Fruit fly (Drosophila melanogaster) whole organism, prepupa: ENCODE measurements around the gene Gr97a.

ENCODE experiments used
- Blimp-1 ChIP-seq: fragments of 200-800 bp; sonication (Bioruptor generic); optimal IDR thresholded peaks from 3 replicates; lab custom pipeline; 2017; ENCODE audit warnings: missing biosample characterization, missing genetic modification characterization, mild to moderate bottlenecking, moderate library complexity, missing genetic modification reagents
- CG10669 ChIP-seq: fragments of 200-800 bp; sonication (Bioruptor generic); optimal IDR thresholded peaks from 3 replicates; lab custom pipeline; 2018; ENCODE audit warnings: missing biosample characterization, mild to moderate bottlenecking, missing genetic modification characterization, moderate library complexity
- CG11762 ChIP-seq: fragments of 200-800 bp; sonication (Bioruptor generic); optimal IDR thresholded peaks from 3 replicates; lab custom pipeline; 2016; ENCODE audit warnings: missing biosample characterization, missing genetic modification characterization; ENCODE audit not compliant: insufficient read depth
- CG11902 ChIP-seq: fragments of 200-800 bp; sonication (Bioruptor generic); optimal IDR thresholded peaks from 3 replicates; lab custom pipeline; 2016; ENCODE audit warnings: missing biosample characterization, missing genetic modification characterization
- CG15336 ChIP-seq: fragments of 200-800 bp; sonication (Bioruptor generic); IDR thresholded peaks from 2 replicates; pipeline ENCODE4 v1.3.6; 2022; ENCODE audit warnings: missing biosample characterization, missing genetic modification characterization
- CG1621 ChIP-seq: fragments of 200-800 bp; sonication (Bioruptor generic); optimal IDR thresholded peaks from 3 replicates; lab custom pipeline; 2018; ENCODE audit warnings: missing biosample characterization, mild to moderate bottlenecking, missing genetic modification characterization
- CG16779 ChIP-seq: fragments of 200-800 bp; sonication (Bioruptor generic); optimal IDR thresholded peaks from 3 replicates; lab custom pipeline; 2017; ENCODE audit warnings: missing biosample characterization, mild to moderate bottlenecking, missing genetic modification characterization
- CG3032 ChIP-seq: fragments of 200-800 bp; optimal IDR thresholded peaks from 2 replicates; lab custom pipeline; 2019; ENCODE audit warnings: missing biosample characterization, mild to moderate bottlenecking, missing genetic modification characterization, moderate library complexity
- CG31627 ChIP-seq: fragments of 200-800 bp; sonication (Bioruptor generic); optimal IDR thresholded peaks from 3 replicates; lab custom pipeline; 2016; ENCODE audit warnings: missing biosample characterization, missing genetic modification characterization
- CG32006 ChIP-seq: fragments of 200-800 bp; sonication (Bioruptor generic); optimal IDR thresholded peaks from 3 replicates; lab custom pipeline; 2017; ENCODE audit warnings: missing biosample characterization, mild to moderate bottlenecking, missing genetic modification characterization
- CG3919 ChIP-seq: fragments of 200-800 bp; sonication (Bioruptor generic); optimal IDR thresholded peaks from 3 replicates; lab custom pipeline; 2016; ENCODE audit warnings: missing biosample characterization, missing genetic modification characterization
- CG4318 ChIP-seq: fragments of 200-800 bp; sonication (Bioruptor generic); optimal IDR thresholded peaks from 3 replicates; lab custom pipeline; 2017; ENCODE audit warnings: missing biosample characterization, mild to moderate bottlenecking, missing genetic modification characterization
- CG6163 ChIP-seq: fragments of 200-800 bp; sonication (Bioruptor generic); IDR thresholded peaks from 3 replicates; pipeline ENCODE4 v1.3.6; 2022; ENCODE audit warnings: missing biosample characterization, missing genetic modification characterization
- CG6276 ChIP-seq: fragments of 200-800 bp; sonication (Bioruptor generic); optimal IDR thresholded peaks from 2 replicates; lab custom pipeline; 2017; ENCODE audit warnings: missing biosample characterization, mild to moderate bottlenecking, missing genetic modification characterization
- CG6792 ChIP-seq: fragments of 200-800 bp; sonication (Bioruptor generic); optimal IDR thresholded peaks from 3 replicates; lab custom pipeline; 2016; ENCODE audit warnings: missing biosample characterization, missing genetic modification characterization
- CG6808 ChIP-seq: fragments of 200-800 bp; sonication (Bioruptor generic); optimal IDR thresholded peaks from 3 replicates; lab custom pipeline; 2017; ENCODE audit warnings: missing biosample characterization, missing genetic modification characterization, mild to moderate bottlenecking, moderate library complexity, missing genetic modification reagents
- CG6854 ChIP-seq: fragments of 200-800 bp; sonication (Bioruptor generic); optimal IDR thresholded peaks from 2 replicates; lab custom pipeline; 2017; ENCODE audit warnings: missing biosample characterization, mild to moderate bottlenecking, missing genetic modification characterization
- CG7368 ChIP-seq: fragments of 200-800 bp; sonication (Bioruptor generic); optimal IDR thresholded peaks from 3 replicates; lab custom pipeline; 2016; ENCODE audit warnings: missing biosample characterization, missing genetic modification characterization
- CG8119 ChIP-seq: fragments of 200-800 bp; sonication (Bioruptor generic); IDR thresholded peaks from 3 replicates; pipeline ENCODE4 v1.3.6; 2022; ENCODE audit warnings: missing biosample characterization, missing genetic modification characterization
- CG8319 ChIP-seq: fragments of 200-800 bp; sonication (Bioruptor generic); optimal IDR thresholded peaks from 3 replicates; lab custom pipeline; 2016; ENCODE audit warnings: missing biosample characterization, missing genetic modification characterization
- CG8632 ChIP-seq: fragments of 200-800 bp; sonication (Bioruptor generic); optimal IDR thresholded peaks from 3 replicates; lab custom pipeline; 2016; ENCODE audit warnings: missing biosample characterization, missing genetic modification characterization
- CG9139 ChIP-seq: fragments of 200-800 bp; sonication (Bioruptor generic); optimal IDR thresholded peaks from 3 replicates; lab custom pipeline; 2017; ENCODE audit warnings: missing biosample characterization, mild to moderate bottlenecking, missing genetic modification characterization
- Eip75B ChIP-seq: fragments of 200-800 bp; sonication (Bioruptor generic); optimal IDR thresholded peaks from 3 replicates; lab custom pipeline; 2016; ENCODE audit warnings: missing biosample characterization, missing genetic modification characterization
- Eip78C ChIP-seq: fragments of 200-800 bp; sonication (Bioruptor generic); peaks from one replicate; lab custom pipeline; 2016; ENCODE audit warnings: missing biosample characterization, missing genetic modification characterization
- Ets21C ChIP-seq: fragments of 200-800 bp; sonication (Bioruptor generic); optimal IDR thresholded peaks from 3 replicates; lab custom pipeline; 2016; ENCODE audit warnings: missing biosample characterization, missing genetic modification characterization
- Ets96B ChIP-seq: fragments of 200-800 bp; optimal IDR thresholded peaks from 2 replicates; lab custom pipeline; 2019; ENCODE audit warnings: missing biosample characterization, mild to moderate bottlenecking, missing genetic modification characterization, moderate library complexity
- Hr38 ChIP-seq: sonication (Bioruptor generic); optimal IDR thresholded peaks from 2 replicates; lab custom pipeline; 2016; ENCODE audit warnings: missing biosample characterization, missing genetic modification characterization
- Hr39 ChIP-seq: fragments of 200-800 bp; sonication (Bioruptor generic); optimal IDR thresholded peaks from 2 replicates; lab custom pipeline; 2016; ENCODE audit warnings: missing biosample characterization, missing genetic modification characterization
- Lpt ChIP-seq: fragments of 200-800 bp; sonication (Bioruptor generic); optimal IDR thresholded peaks from 3 replicates; lab custom pipeline; 2016; ENCODE audit warnings: missing biosample characterization, missing genetic modification characterization
- Met ChIP-seq: fragments of 200-800 bp; sonication (Bioruptor generic); optimal IDR thresholded peaks from 3 replicates; lab custom pipeline; 2016; ENCODE audit warnings: missing biosample characterization, missing genetic modification characterization
- OdsH ChIP-seq: fragments of 200-800 bp; sonication (Bioruptor generic); optimal IDR thresholded peaks from 3 replicates; lab custom pipeline; 2016; ENCODE audit warnings: missing biosample characterization, missing genetic modification characterization
- Smox ChIP-seq: fragments of 200-800 bp; sonication (Bioruptor generic); optimal IDR thresholded peaks from 3 replicates; lab custom pipeline; 2016; ENCODE audit warnings: missing biosample characterization, missing genetic modification characterization
- Sox14 ChIP-seq: fragments of 200-800 bp; sonication (Bioruptor generic); optimal IDR thresholded peaks from 3 replicates; lab custom pipeline; 2016; ENCODE audit warnings: missing biosample characterization, missing genetic modification characterization
- achi ChIP-seq: fragments of 200-800 bp; sonication (Bioruptor generic); optimal IDR thresholded peaks from 3 replicates; lab custom pipeline; 2016; ENCODE audit warnings: missing biosample characterization, missing genetic modification characterization
- acj6 ChIP-seq: fragments of 200-800 bp; sonication (Bioruptor generic); optimal IDR thresholded peaks from 3 replicates; lab custom pipeline; 2016; ENCODE audit warnings: missing biosample characterization, missing genetic modification characterization
- dsx ChIP-seq: fragments of 200-800 bp; optimal IDR thresholded peaks from 3 replicates; lab custom pipeline; 2019; ENCODE audit warnings: missing biosample characterization, mild to moderate bottlenecking, missing genetic modification characterization, moderate library complexity; ENCODE audit not compliant: poor library complexity, severe bottlenecking
- esn ChIP-seq: fragments of 200-800 bp; sonication (Bioruptor generic); optimal IDR thresholded peaks from 2 replicates; lab custom pipeline; 2016; ENCODE audit warnings: missing biosample characterization, mild to moderate bottlenecking, missing genetic modification characterization, moderate library complexity
- fd59A ChIP-seq: fragments of 200-800 bp; sonication (Bioruptor generic); optimal IDR thresholded peaks from 2 replicates; lab custom pipeline; 2017; ENCODE audit warnings: missing biosample characterization, mild to moderate bottlenecking, missing genetic modification characterization, missing genetic modification reagents
- fkh ChIP-seq: fragments of 200-800 bp; sonication (Bioruptor generic); optimal IDR thresholded peaks from 3 replicates; lab custom pipeline; 2017; ENCODE audit warnings: missing biosample characterization, mild to moderate bottlenecking, missing genetic modification characterization, moderate library complexity
- net ChIP-seq: fragments of 200-800 bp; sonication (Bioruptor generic); optimal IDR thresholded peaks from 3 replicates; lab custom pipeline; 2016; ENCODE audit warnings: missing biosample characterization, missing genetic modification characterization
- pdm3 ChIP-seq: fragments of 200-800 bp; sonication (Bioruptor generic); optimal IDR thresholded peaks from 3 replicates; lab custom pipeline; 2016; ENCODE audit warnings: missing biosample characterization, missing genetic modification characterization
- spab ChIP-seq: fragments of 200-800 bp; sonication (Bioruptor generic); optimal IDR thresholded peaks from 2 replicates; lab custom pipeline; 2017; ENCODE audit warnings: missing biosample characterization, mild to moderate bottlenecking, missing genetic modification characterization, missing genetic modification reagents
- ss ChIP-seq, 2 experiments: fragments of 200-800 bp; sonication (Bioruptor generic); optimal IDR thresholded peaks; 2 replicates in 1 of 2; 3 replicates in 1 of 2; lab custom pipeline; 2017 to 2018; ENCODE audit warnings: mild to moderate bottlenecking in 2 of 2, missing biosample characterization in 2 of 2, missing genetic modification characterization in 2 of 2, moderate library complexity in 1 of 2
- topi ChIP-seq: fragments of 200-800 bp; sonication (Bioruptor generic); optimal IDR thresholded peaks from 3 replicates; lab custom pipeline; 2016; ENCODE audit warnings: missing biosample characterization, missing genetic modification characterization

The Gr97a gene

dm6 chr3R:26954020-26954672 lies 12.1 kb downstream of the Gr97a start (continued):
- peak; percentile 98 for TF ChIP-seq CG8119
- peak; percentile 97 for TF ChIP-seq Ets96B
- peak; percentile 75 for TF ChIP-seq Smox (GFP tag; lab: Kevin White, UChicago)
- peak; percentile 72 for TF ChIP-seq Sox14 (GFP tag; lab: Kevin White, UChicago)
- peak; percentile 95 for TF ChIP-seq dsx (GFP tag; lab: Kevin White, UChicago)
- peak; percentile 92 for TF ChIP-seq CG3919 (GFP tag; lab: Kevin White, UChicago)
- TF ChIP-seq esn (GFP tag; lab: Kevin White, UChicago) = peak; percentile 85
- TF ChIP-seq CG9139 (GFP tag; lab: Kevin White, UChicago) = peak; percentile 95
- TF ChIP-seq CG10669 (GFP tag; lab: Kevin White, UChicago) = peak; percentile 93
- TF ChIP-seq CG11902 (GFP tag; lab: Kevin White, UChicago) = peak; percentile 87
- TF ChIP-seq Ets21C (GFP tag; lab: Kevin White, UChicago) = peak; percentile 40
- TF ChIP-seq acj6 (GFP tag; lab: Kevin White, UChicago) = peak; percentile 89
- TF ChIP-seq CG7368 (GFP tag; lab: Kevin White, UChicago) = peak; percentile 91
- peak; percentile 84 for TF ChIP-seq net (GFP tag; lab: Kevin White, UChicago)
- peak; percentile 68 for TF ChIP-seq Hr39 (GFP tag; lab: Kevin White, UChicago)
- TF ChIP-seq CG15336 (GFP tag; lab: Robert Waterston, UW) = peak; percentile 98
- TF ChIP-seq CG32006 (GFP tag; lab: Kevin White, UChicago) = peak; percentile 90
- peak; percentile 91 for TF ChIP-seq CG16779 (tag; lab: Kevin White, UChicago)
- TF ChIP-seq Eip75B = peak; percentile 47
- peak; percentile 75 for TF ChIP-seq Met (GFP tag; lab: Kevin White, UChicago)
- TF ChIP-seq CG6163 (GFP tag; lab: Robert Waterston, UW) = peak; percentile 97
- peak; percentile 85 for TF ChIP-seq CG1621 (tag; lab: Kevin White, UChicago)
- peak; percentile 77 for TF ChIP-seq topi
- TF ChIP-seq Hr38 (GFP tag; lab: Kevin White, UChicago) = no peak
- TF ChIP-seq CG6792 (GFP tag; lab: Kevin White, UChicago) = peak; percentile 86
- TF ChIP-seq spab = peak; percentile 89
- TF ChIP-seq Lpt (GFP tag; lab: Kevin White, UChicago) = peak; percentile 91

DNA sequence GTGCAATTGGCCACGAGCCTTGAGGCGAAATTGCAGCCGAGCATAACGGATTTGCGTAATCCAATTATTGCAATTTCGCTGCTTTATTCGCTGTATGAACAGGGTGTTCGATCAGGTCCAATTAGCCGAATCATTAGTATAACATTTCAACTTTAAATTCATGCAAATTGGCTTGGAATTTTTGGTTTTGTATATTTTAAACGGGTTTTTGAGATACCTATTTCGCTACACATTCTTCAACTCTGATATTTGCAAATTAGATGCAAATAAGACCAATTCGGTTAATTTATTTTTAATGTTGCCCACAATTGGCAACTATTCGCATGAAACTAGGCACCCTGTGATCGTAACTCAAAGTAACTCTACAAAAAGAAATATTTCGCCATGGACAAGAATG lies 12.8 kb downstream of the Gr97a start:
- TF ChIP-seq achi (GFP tag; lab: Kevin White, UChicago) (peak; percentile 87), CG10669 (GFP tag; lab: Kevin White, UChicago) (peak; percentile 94), CG32006 (GFP tag; lab: Kevin White, UChicago) (peak; percentile 94), fkh (GFP tag; lab: Kevin White, UChicago) (no peak), CG15336 (GFP tag; lab: Robert Waterston, UW) (peak; percentile 96), Blimp-1 (GFP tag; lab: Kevin White, UChicago) (no peak), Eip78C (GFP tag; lab: Kevin White, UChicago) (peak; percentile 99), CG3919 (GFP tag; lab: Kevin White, UChicago) (peak; percentile 94), ss (GFP tag; optimal IDR thresholded peaks at IDR 0.05; lab: Kevin White, UChicago) (peak in 1 of 2 experiments; percentile 68), OdsH (GFP tag; lab: Kevin White, UChicago) (peak; percentile 97), Met (GFP tag; lab: Kevin White, UChicago) (peak; percentile 20), CG11902 (GFP tag; lab: Kevin White, UChicago) (peak; percentile 72), CG8119 (peak; percentile 97), Lpt (GFP tag; lab: Kevin White, UChicago) (peak; percentile 89), topi (peak; percentile 81), CG6808 (GFP tag; lab: Kevin White, UChicago) (peak; percentile 87), CG6276 (GFP tag; lab: Kevin White, UChicago) (peak; percentile 89), CG11762 (GFP tag; lab: Kevin White, UChicago) (peak; percentile 95), dsx (GFP tag; lab: Kevin White, UChicago) (peak; percentile 86), CG6792 (GFP tag; lab: Kevin White, UChicago) (peak; percentile 81), Ets21C (GFP tag; lab: Kevin White, UChicago) (peak; percentile 48), Hr39 (GFP tag; lab: Kevin White, UChicago) (peak; percentile 75), CG9139 (GFP tag; lab: Kevin White, UChicago) (peak; percentile 28), pdm3 (peak; percentile 97), CG3032 (tag; lab: Kevin White, UChicago) (peak; percentile 92), CG6854 (no peak), CG31627 (peak; percentile 81), fd59A (peak; percentile 90), CG1621 (tag; lab: Kevin White, UChicago) (peak; percentile 94), acj6 (GFP tag; lab: Kevin White, UChicago) (peak; percentile 94), esn (GFP tag; lab: Kevin White, UChicago) (peak; percentile 53), Smox (GFP tag; lab: Kevin White, UChicago) (peak; percentile 74), CG8632 (GFP tag; lab: Kevin White, UChicago) (peak; percentile 78), CG4318 (peak; percentile 93), CG6163 (GFP tag; lab: Robert Waterston, UW) (peak; percentile 87), CG8319 (GFP tag; lab: Kevin White, UChicago) (peak; percentile 90)
